Fruit fly (Drosophila melanogaster) whole organism, prepupa: ENCODE data around the gene TM9SF3.

ENCODE experiments used
- CG10669 ChIP-seq: fragments of 200-800 bp; sonication (Bioruptor generic); optimal IDR thresholded peaks from 3 replicates; lab custom pipeline; 2018; ENCODE audit warnings: missing biosample characterization, mild to moderate bottlenecking, missing genetic modification characterization, moderate library complexity
- CG11294 ChIP-seq: fragments of 200-800 bp; sonication (Bioruptor generic); IDR thresholded peaks from 2 replicates; pipeline ENCODE4 v1.3.6; 2022; ENCODE audit warnings: missing biosample characterization, missing genetic modification characterization
- CG11762 ChIP-seq: fragments of 200-800 bp; sonication (Bioruptor generic); optimal IDR thresholded peaks from 3 replicates; lab custom pipeline; 2016; ENCODE audit warnings: missing biosample characterization, missing genetic modification characterization; ENCODE audit not compliant: insufficient read depth
- CG11902 ChIP-seq: fragments of 200-800 bp; sonication (Bioruptor generic); optimal IDR thresholded peaks from 3 replicates; lab custom pipeline; 2016; ENCODE audit warnings: missing biosample characterization, missing genetic modification characterization
- CG15336 ChIP-seq: fragments of 200-800 bp; sonication (Bioruptor generic); IDR thresholded peaks from 2 replicates; pipeline ENCODE4 v1.3.6; 2022; ENCODE audit warnings: missing biosample characterization, missing genetic modification characterization
- CG1621 ChIP-seq: fragments of 200-800 bp; sonication (Bioruptor generic); optimal IDR thresholded peaks from 3 replicates; lab custom pipeline; 2018; ENCODE audit warnings: missing biosample characterization, mild to moderate bottlenecking, missing genetic modification characterization
- CG32006 ChIP-seq: fragments of 200-800 bp; sonication (Bioruptor generic); optimal IDR thresholded peaks from 3 replicates; lab custom pipeline; 2017; ENCODE audit warnings: missing biosample characterization, mild to moderate bottlenecking, missing genetic modification characterization
- CG34406 ChIP-seq: fragments of 200-800 bp; sonication (Bioruptor generic); optimal IDR thresholded peaks from 3 replicates; lab custom pipeline; 2016; ENCODE audit warnings: missing biosample characterization, missing genetic modification characterization
- CG4318 ChIP-seq: fragments of 200-800 bp; sonication (Bioruptor generic); optimal IDR thresholded peaks from 3 replicates; lab custom pipeline; 2017; ENCODE audit warnings: missing biosample characterization, mild to moderate bottlenecking, missing genetic modification characterization
- CG6276 ChIP-seq: fragments of 200-800 bp; sonication (Bioruptor generic); optimal IDR thresholded peaks from 2 replicates; lab custom pipeline; 2017; ENCODE audit warnings: missing biosample characterization, mild to moderate bottlenecking, missing genetic modification characterization
- CG6808 ChIP-seq: fragments of 200-800 bp; sonication (Bioruptor generic); optimal IDR thresholded peaks from 3 replicates; lab custom pipeline; 2017; ENCODE audit warnings: missing biosample characterization, missing genetic modification characterization, mild to moderate bottlenecking, moderate library complexity, missing genetic modification reagents
- CG6854 ChIP-seq: fragments of 200-800 bp; sonication (Bioruptor generic); optimal IDR thresholded peaks from 2 replicates; lab custom pipeline; 2017; ENCODE audit warnings: missing biosample characterization, mild to moderate bottlenecking, missing genetic modification characterization
- CG8119 ChIP-seq: fragments of 200-800 bp; sonication (Bioruptor generic); IDR thresholded peaks from 3 replicates; pipeline ENCODE4 v1.3.6; 2022; ENCODE audit warnings: missing biosample characterization, missing genetic modification characterization
- CG8319 ChIP-seq: fragments of 200-800 bp; sonication (Bioruptor generic); optimal IDR thresholded peaks from 3 replicates; lab custom pipeline; 2016; ENCODE audit warnings: missing biosample characterization, missing genetic modification characterization
- CG8632 ChIP-seq: fragments of 200-800 bp; sonication (Bioruptor generic); optimal IDR thresholded peaks from 3 replicates; lab custom pipeline; 2016; ENCODE audit warnings: missing biosample characterization, missing genetic modification characterization
- CG9139 ChIP-seq: fragments of 200-800 bp; sonication (Bioruptor generic); optimal IDR thresholded peaks from 3 replicates; lab custom pipeline; 2017; ENCODE audit warnings: missing biosample characterization, mild to moderate bottlenecking, missing genetic modification characterization
- Eip75B ChIP-seq: fragments of 200-800 bp; sonication (Bioruptor generic); optimal IDR thresholded peaks from 3 replicates; lab custom pipeline; 2016; ENCODE audit warnings: missing biosample characterization, missing genetic modification characterization
- Eip78C ChIP-seq: fragments of 200-800 bp; sonication (Bioruptor generic); peaks from one replicate; lab custom pipeline; 2016; ENCODE audit warnings: missing biosample characterization, missing genetic modification characterization
- Eip93F ChIP-seq: fragments of 200-800 bp; sonication (Bioruptor generic); optimal IDR thresholded peaks from 2 replicates; lab custom pipeline; 2016; ENCODE audit warnings: missing biosample characterization, mild to moderate bottlenecking, missing genetic modification characterization
- Ets21C ChIP-seq: fragments of 200-800 bp; sonication (Bioruptor generic); optimal IDR thresholded peaks from 3 replicates; lab custom pipeline; 2016; ENCODE audit warnings: missing biosample characterization, missing genetic modification characterization
- Ets96B ChIP-seq: fragments of 200-800 bp; optimal IDR thresholded peaks from 2 replicates; lab custom pipeline; 2019; ENCODE audit warnings: missing biosample characterization, mild to moderate bottlenecking, missing genetic modification characterization, moderate library complexity
- Gug ChIP-seq: fragments of 200-800 bp; sonication (Bioruptor generic); IDR thresholded peaks from 2 replicates; pipeline ENCODE4 v1.3.6; 2022; ENCODE audit warnings: missing biosample characterization, missing genetic modification characterization
- Hr38 ChIP-seq: sonication (Bioruptor generic); optimal IDR thresholded peaks from 2 replicates; lab custom pipeline; 2016; ENCODE audit warnings: missing biosample characterization, missing genetic modification characterization
- Hr39 ChIP-seq: fragments of 200-800 bp; sonication (Bioruptor generic); optimal IDR thresholded peaks from 2 replicates; lab custom pipeline; 2016; ENCODE audit warnings: missing biosample characterization, missing genetic modification characterization
- Hr4 ChIP-seq: fragments of 200-800 bp; sonication (Bioruptor generic); optimal IDR thresholded peaks from 3 replicates; lab custom pipeline; 2016; ENCODE audit warnings: missing biosample characterization, missing genetic modification characterization
- Lpt ChIP-seq: fragments of 200-800 bp; sonication (Bioruptor generic); optimal IDR thresholded peaks from 3 replicates; lab custom pipeline; 2016; ENCODE audit warnings: missing biosample characterization, missing genetic modification characterization
- OdsH ChIP-seq: fragments of 200-800 bp; sonication (Bioruptor generic); optimal IDR thresholded peaks from 3 replicates; lab custom pipeline; 2016; ENCODE audit warnings: missing biosample characterization, missing genetic modification characterization
- Sox102F ChIP-seq: fragments of 200-800 bp; sonication (Bioruptor generic); optimal IDR thresholded peaks from 2 replicates; lab custom pipeline; 2016; ENCODE audit warnings: missing biosample characterization, mild to moderate bottlenecking, missing genetic modification characterization
- Sox14 ChIP-seq: fragments of 200-800 bp; sonication (Bioruptor generic); optimal IDR thresholded peaks from 3 replicates; lab custom pipeline; 2016; ENCODE audit warnings: missing biosample characterization, missing genetic modification characterization
- Sox15 ChIP-seq: fragments of 200-800 bp; sonication (Bioruptor generic); optimal IDR thresholded peaks from 3 replicates; lab custom pipeline; 2016; ENCODE audit warnings: missing biosample characterization, missing genetic modification characterization
- achi ChIP-seq: fragments of 200-800 bp; sonication (Bioruptor generic); optimal IDR thresholded peaks from 3 replicates; lab custom pipeline; 2016; ENCODE audit warnings: missing biosample characterization, missing genetic modification characterization
- acj6 ChIP-seq: fragments of 200-800 bp; sonication (Bioruptor generic); optimal IDR thresholded peaks from 3 replicates; lab custom pipeline; 2016; ENCODE audit warnings: missing biosample characterization, missing genetic modification characterization
- cyc ChIP-seq: fragments of 200-800 bp; sonication (Bioruptor generic); optimal IDR thresholded peaks from 3 replicates; lab custom pipeline; 2016; ENCODE audit warnings: missing biosample characterization, missing genetic modification characterization
- dsx ChIP-seq: fragments of 200-800 bp; optimal IDR thresholded peaks from 3 replicates; lab custom pipeline; 2019; ENCODE audit warnings: missing biosample characterization, mild to moderate bottlenecking, missing genetic modification characterization, moderate library complexity; ENCODE audit not compliant: poor library complexity, severe bottlenecking
- eg ChIP-seq: fragments of 200-800 bp; sonication (Bioruptor generic); IDR thresholded peaks from 3 replicates; pipeline ENCODE4 v1.3.6; 2022; ENCODE audit warnings: missing biosample characterization, missing genetic modification characterization
- esn ChIP-seq: fragments of 200-800 bp; sonication (Bioruptor generic); optimal IDR thresholded peaks from 2 replicates; lab custom pipeline; 2016; ENCODE audit warnings: missing biosample characterization, mild to moderate bottlenecking, missing genetic modification characterization, moderate library complexity
- fd85E ChIP-seq: fragments of 200-800 bp; sonication (Bioruptor generic); optimal IDR thresholded peaks from 3 replicates; lab custom pipeline; 2016; ENCODE audit warnings: missing biosample characterization, missing genetic modification characterization
- lz ChIP-seq: fragments of 200-800 bp; sonication (Bioruptor generic); optimal IDR thresholded peaks from 3 replicates; lab custom pipeline; 2016; ENCODE audit warnings: missing biosample characterization, missing genetic modification characterization
- net ChIP-seq: fragments of 200-800 bp; sonication (Bioruptor generic); optimal IDR thresholded peaks from 3 replicates; lab custom pipeline; 2016; ENCODE audit warnings: missing biosample characterization, missing genetic modification characterization
- pdm3 ChIP-seq: fragments of 200-800 bp; sonication (Bioruptor generic); optimal IDR thresholded peaks from 3 replicates; lab custom pipeline; 2016; ENCODE audit warnings: missing biosample characterization, missing genetic modification characterization
- ss ChIP-seq, 2 experiments: fragments of 200-800 bp; sonication (Bioruptor generic); optimal IDR thresholded peaks; 2 replicates in 1 of 2; 3 replicates in 1 of 2; lab custom pipeline; 2017 to 2018; ENCODE audit warnings: mild to moderate bottlenecking in 2 of 2, missing biosample characterization in 2 of 2, missing genetic modification characterization in 2 of 2, moderate library complexity in 1 of 2
- vri ChIP-seq: fragments of 200-800 bp; sonication (Bioruptor generic); optimal IDR thresholded peaks from 3 replicates; lab custom pipeline; 2016; ENCODE audit warnings: missing biosample characterization, mild to moderate bottlenecking, missing genetic modification characterization

TM9SF3 gene

dm6 chr3L:5579762-5580161, 24.0 kb downstream of the TM9SF3 start (continued):
- no peak for TF ChIP-seq Sox102F (GFP tag; lab: Kevin White, UChicago)
- TF ChIP-seq Ets96B (tag; lab: Kevin White, UChicago), result no peak
- TF ChIP-seq CG6854 (GFP tag; lab: Kevin White, UChicago), result no peak
- TF ChIP-seq CG11762 (GFP tag; lab: Kevin White, UChicago), result no peak
- no peak for TF ChIP-seq CG11902
- no peak for TF ChIP-seq OdsH
- TF ChIP-seq CG8319 (GFP tag; lab: Kevin White, UChicago), result no peak
- TF ChIP-seq Eip93F (GFP tag; lab: Kevin White, UChicago), result no peak
- TF ChIP-seq Eip78C, result peak; percentile 63
- TF ChIP-seq CG10669, result no peak
- TF ChIP-seq CG11294 (GFP tag; lab: Robert Waterston, UW), result peak; percentile 39; the same call in 1 of the 2 replicates
- TF ChIP-seq CG6276 (GFP tag; lab: Kevin White, UChicago), result peak; percentile 92
- TF ChIP-seq CG8632 (GFP tag; lab: Kevin White, UChicago), result no peak
- TF ChIP-seq CG9139 (GFP tag; lab: Kevin White, UChicago), result no peak
- TF ChIP-seq eg (GFP tag; lab: Robert Waterston, UW), result peak; percentile 92
- TF ChIP-seq lz (GFP tag; lab: Kevin White, UChicago), result no peak
- TF ChIP-seq acj6, result no peak
- TF ChIP-seq CG32006, result peak; percentile 35
- TF ChIP-seq Sox14 (GFP tag; lab: Kevin White, UChicago), result no peak
- peak; percentile 39 for TF ChIP-seq Hr4
- no peak for TF ChIP-seq ss (GFP tag; optimal IDR thresholded peaks at IDR 0.05; lab: Kevin White, UChicago)
- TF ChIP-seq Sox15 (GFP tag; lab: Kevin White, UChicago), result no peak

- TF ChIP-seq CG4318 (GFP tag; lab: Kevin White, UChicago) (no peak), Gug (GFP tag; lab: Robert Waterston, UW) (no peak), eg (GFP tag; lab: Robert Waterston, UW) (no peak; the same call in 2 of the 3 replicates), CG8319 (GFP tag; lab: Kevin White, UChicago) (no peak), CG6808 (GFP tag; lab: Kevin White, UChicago) (no peak), CG8632 (GFP tag; lab: Kevin White, UChicago) (no peak), Eip78C (no peak), CG15336 (no peak), Sox15 (GFP tag; lab: Kevin White, UChicago) (no peak), CG6854 (GFP tag; lab: Kevin White, UChicago) (no peak), CG34406 (GFP tag; lab: Kevin White, UChicago) (no peak), CG11762 (GFP tag; lab: Kevin White, UChicago) (no peak), Lpt (no peak), acj6 (no peak), Ets96B (tag; lab: Kevin White, UChicago) (no peak)
- TF ChIP-seq, all 60 proteins: peak for 0
These were observed 25.2 kb downstream of the TM9SF3 start for dm6 chr3L:5578595-5578994.

- peak; percentile 87 for TF ChIP-seq Sox15 (GFP tag; lab: Kevin White, UChicago)
- TF ChIP-seq Hr39 (GFP tag; lab: Kevin White, UChicago), result peak; percentile 71
- peak; percentile 95 for TF ChIP-seq CG34406 (GFP tag; lab: Kevin White, UChicago)
- TF ChIP-seq fd85E (GFP tag; lab: Kevin White, UChicago), result peak; percentile 77
- peak; percentile 83 for TF ChIP-seq Gug (GFP tag; lab: Robert Waterston, UW)
- peak; percentile 50 for TF ChIP-seq Ets21C (GFP tag; lab: Kevin White, UChicago)
- TF ChIP-seq CG8119 (GFP tag; lab: Robert Waterston, UW), result peak; percentile 97
- TF ChIP-seq CG6808 (GFP tag; lab: Kevin White, UChicago), result peak; percentile 96
- peak; percentile 95 for TF ChIP-seq CG6276 (GFP tag; lab: Kevin White, UChicago)
- TF ChIP-seq CG8632 (GFP tag; lab: Kevin White, UChicago), result peak; percentile 91
- TF ChIP-seq CG11294 (GFP tag; lab: Robert Waterston, UW), result peak; percentile 92
- TF ChIP-seq CG8319 (GFP tag; lab: Kevin White, UChicago), result peak; percentile 70
- TF ChIP-seq dsx (GFP tag; lab: Kevin White, UChicago), result peak; percentile 74
- no peak for TF ChIP-seq Hr38 (GFP tag; lab: Kevin White, UChicago)
- peak; percentile 97 for TF ChIP-seq Eip78C
- peak; percentile 84 for TF ChIP-seq CG11902
- peak; percentile 93 for TF ChIP-seq Lpt
- TF ChIP-seq net, result peak; percentile 97
- TF ChIP-seq Eip75B (GFP tag; lab: Kevin White, UChicago), result peak; percentile 86
- peak; percentile 94 for TF ChIP-seq achi (GFP tag; lab: Kevin White, UChicago)
- peak; percentile 86 for TF ChIP-seq esn (GFP tag; lab: Kevin White, UChicago)
- peak; percentile 82 for TF ChIP-seq Eip93F (GFP tag; lab: Kevin White, UChicago)
- TF ChIP-seq CG1621 (tag; lab: Kevin White, UChicago), result peak; percentile 98
- peak; percentile 97 for TF ChIP-seq CG4318 (GFP tag; lab: Kevin White, UChicago)
- TF ChIP-seq vri (GFP tag; lab: Kevin White, UChicago), result peak; percentile 96
- peak; percentile 97 to 99 for TF ChIP-seq ss (GFP tag; optimal IDR thresholded peaks at IDR 0.05; lab: Kevin White, UChicago)
- TF ChIP-seq CG15336, result peak; percentile 97
- peak; percentile 69 for TF ChIP-seq cyc (GFP tag; lab: Kevin White, UChicago)
- peak; percentile 83 for TF ChIP-seq pdm3
- peak; percentile 87 for TF ChIP-seq CG11762 (GFP tag; lab: Kevin White, UChicago)
These were observed 26.3 kb downstream of the TM9SF3 start, which contains the start of gene Msr-110 for dm6 chr3L:5577250-5578138. Gene Msr-110, minus strand, starts transcription at chr3L:5577348.
